Worm (Caenorhabditis elegans) whole organism, L1 larva: ENCODE data around the gene C51E3.6.

Experiments
- irx-1 ChIP-seq: sonication (generic microtip); optimal IDR thresholded peaks from 2 replicates; lab custom pipeline; 2016; ENCODE audit warnings: missing genetic modification characterization, missing compliant biosample characterization
- nhr-11 ChIP-seq: fragments of 150-350 bp; optimal IDR thresholded peaks from 2 replicates; lab custom pipeline; 2014; ENCODE audit warnings: missing biosample characterization, missing genetic modification characterization
- nhr-237 ChIP-seq: fragments of 150-350 bp; optimal IDR thresholded peaks from 2 replicates; lab custom pipeline; 2014; ENCODE audit warnings: missing biosample characterization, missing genetic modification characterization
- snpc-4 ChIP-seq: fragments of 150-350 bp; optimal IDR thresholded peaks from 2 replicates; lab custom pipeline; 2014; ENCODE audit warnings: missing biosample characterization, missing genetic modification characterization
- sptf-1 ChIP-seq: fragments of 150-350 bp; optimal IDR thresholded peaks from 2 replicates; lab custom pipeline; 2014; ENCODE audit warnings: missing biosample characterization, missing genetic modification characterization

DNA sequence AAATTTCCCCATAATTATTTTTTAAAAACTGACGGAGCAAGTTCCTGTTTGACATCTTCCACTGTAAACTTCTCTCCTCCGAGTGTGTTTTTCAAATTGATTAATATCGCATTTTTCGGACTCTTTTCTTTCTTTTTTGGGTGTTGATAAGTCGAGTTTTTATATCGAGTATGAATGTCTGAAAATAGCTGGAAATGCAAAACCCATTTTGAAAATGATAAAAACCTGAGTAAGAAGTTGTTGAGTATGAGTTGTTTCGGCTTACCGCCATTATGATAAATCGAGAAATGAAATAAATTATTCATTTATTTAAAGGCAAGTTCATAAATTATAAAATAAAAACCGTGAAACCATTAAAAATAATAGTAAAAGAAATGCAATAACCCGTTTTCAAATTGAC lies 19.5 kb upstream of the C51E3.6 start, which contains the start of gene ZK856.18:
- TF ChIP-seq nhr-237 (tag; lab: Kevin White, UChicago) (no peak), irx-1 (no peak), sptf-1 (tag; lab: Kevin White, UChicago) (no peak), nhr-11 (tag; lab: Kevin White, UChicago) (no peak), snpc-4 (tag; lab: Kevin White, UChicago) (no peak)
